Worm (Caenorhabditis elegans) whole organism, L4/young adult: ENCODE data around the gene F49E8.8.

ENCODE experiments used
- W03F9.2 ChIP-seq: fragments of 150-350 bp; optimal IDR thresholded peaks from 2 replicates; lab custom pipeline; 2014; ENCODE audit warnings: missing biosample characterization, missing genetic modification characterization
- him-1 ChIP-seq: sonication (generic microtip); optimal IDR thresholded peaks from 2 replicates; lab custom pipeline; 2016; ENCODE audit warnings: missing genotype, missing genetic modification reagents, missing genetic modification characterization, missing compliant biosample characterization

DNA sequence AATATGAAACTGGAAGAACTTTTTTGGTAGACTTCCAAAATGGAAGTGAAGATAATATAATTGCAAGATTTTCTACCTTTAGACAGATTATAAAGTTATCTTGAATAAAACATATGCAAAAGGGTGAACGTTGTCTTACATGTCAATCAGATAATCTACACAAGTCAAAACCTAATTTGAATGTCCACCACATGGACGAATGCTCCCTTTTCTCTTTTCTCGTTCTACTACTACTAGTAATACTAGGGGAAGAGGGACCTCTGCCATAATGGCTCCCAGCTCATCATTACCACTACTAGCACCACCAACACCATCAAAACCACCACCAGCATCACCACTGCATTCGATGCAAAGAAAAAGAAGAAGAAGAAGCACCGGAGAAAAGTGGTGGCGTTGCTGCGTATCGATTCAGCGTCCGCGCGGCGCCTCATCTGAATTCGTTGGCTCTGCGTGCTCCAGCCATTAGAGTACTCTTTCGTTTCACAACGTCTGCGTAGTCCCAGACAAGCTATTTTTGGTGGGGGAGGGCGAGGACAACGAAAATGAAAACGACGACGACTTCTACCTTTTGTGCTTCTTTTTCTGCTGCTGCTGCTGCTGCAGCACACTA, 28.9 kb downstream of the F49E8.8 start:
- TF ChIP-seq him-1 (tag; lab: Kevin White, UChicago) (peak; percentile 14), W03F9.2 (tag; lab: Kevin White, UChicago) (no peak)
